Fruit fly (Drosophila melanogaster) whole organism, larva: ENCODE data around the gene CG14024.

Experiments used
- noc ChIP-seq: fragments of 200-800 bp; sonication (Bioruptor generic); optimal IDR thresholded peaks from 3 replicates; lab custom pipeline; 2019; ENCODE audit warnings: missing biosample characterization, mild to moderate bottlenecking, missing genetic modification characterization, moderate library complexity

CG14024 gene

DNA sequence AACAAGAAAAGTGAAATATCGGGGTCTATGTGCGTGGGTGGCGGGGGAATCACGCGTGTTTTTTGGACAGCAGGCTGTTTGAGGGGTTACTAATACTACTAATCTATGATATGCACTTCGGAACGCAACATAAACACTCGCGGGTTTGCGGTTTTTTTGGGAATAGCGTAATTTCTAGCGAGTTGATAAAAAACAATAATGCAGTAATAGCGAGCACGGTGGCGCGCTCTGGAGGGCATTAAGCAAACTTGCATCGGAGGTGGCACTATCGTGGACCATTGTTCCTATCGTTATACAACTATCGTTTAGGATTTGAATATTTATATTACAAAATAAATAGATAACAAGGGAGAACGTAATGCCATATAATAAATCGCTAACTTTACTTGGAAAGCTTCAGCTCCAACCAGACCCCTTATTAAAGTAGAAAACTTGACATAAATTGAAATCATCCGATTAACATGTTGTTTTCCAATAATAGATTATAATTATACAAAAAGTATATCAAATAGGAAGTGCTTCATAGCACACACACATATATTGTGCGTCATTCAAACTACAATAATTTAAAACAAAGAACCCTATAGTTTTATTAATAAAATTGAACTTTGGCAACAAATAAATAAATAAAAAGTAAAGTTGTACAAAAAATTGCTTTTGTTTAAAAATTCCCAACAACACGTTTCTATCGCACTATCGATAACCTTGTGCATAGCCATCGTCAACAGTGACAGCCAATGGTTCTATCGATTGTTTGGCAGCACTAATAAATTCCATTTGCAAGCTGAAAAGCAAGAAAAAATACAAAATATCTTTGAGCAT lies 36.2 kb downstream of the CG14024 start, which contains the start of the genes Nin and Bub1:
TSS of gene Nin (minus strand) at position 240 of the 822 bp plus-strand sequence.
TSS of gene Bub1 (plus strand) at position 557 of the 822 bp plus-strand sequence.
- TF ChIP-seq noc (tag; lab: Kevin White, UChicago): no peak

- no peak for TF ChIP-seq noc (tag; lab: Kevin White, UChicago)
Measured at dm6 chr2L:5277262-5278008, 37.3 kb downstream of the CG14024 start.

- no peak for TF ChIP-seq noc (tag; lab: Kevin White, UChicago)
Measured at dm6 chr2L:5271081-5271480, 43.6 kb downstream of the CG14024 start, which contains the start of gene tkv. Gene tkv (minus strand): TSS chr2L:5271384.

- no peak for TF ChIP-seq noc (tag; lab: Kevin White, UChicago)
Measured at dm6 chr2L:5270215-5271071, 44.3 kb downstream of the CG14024 start.

- TF ChIP-seq noc (tag; lab: Kevin White, UChicago): no peak
Measured at dm6 chr2L:5268198-5268597, 46.5 kb downstream of the CG14024 start, which contains the start of gene Cyp4ac3. Gene Cyp4ac3 (plus strand): TSS chr2L:5268498.

dm6 chr2L:5266092-5266491 lies 48.6 kb downstream of the CG14024 start, which contains the start of gene Cyp4ac2:
Gene Cyp4ac2 (plus strand): TSS chr2L:5266392.
- TF ChIP-seq noc (tag; lab: Kevin White, UChicago): no peak

- no peak for TF ChIP-seq noc (tag; lab: Kevin White, UChicago)
Measured at dm6 chr2L:5264157-5264556, 50.5 kb downstream of the CG14024 start.

dm6 chr2L:5263343-5264051 lies 51.2 kb downstream of the CG14024 start, which contains the start of gene Cyp4ac1:
Gene Cyp4ac1 (plus strand): TSS chr2L:5264001.
- no peak for TF ChIP-seq noc (tag; lab: Kevin White, UChicago)
